Fruit fly (Drosophila melanogaster) whole organism, embryonic: ENCODE data around the gene CG44476.

Experiments
- Atf3 ChIP-seq: fragments of 200-800 bp; sonication (Bioruptor generic); optimal IDR thresholded peaks from 3 replicates; lab custom pipeline; 2016; ENCODE audit warnings: missing biosample characterization, missing genetic modification characterization
- Awh ChIP-seq: fragments of 200-800 bp; sonication (Bioruptor generic); IDR thresholded peaks from 2 replicates; pipeline ENCODE4, ENCODE4 v1.3.6; 2022; ENCODE audit warnings: missing biosample characterization, missing genetic modification characterization
- CG10366 ChIP-seq: fragments of 200-800 bp; sonication (Bioruptor generic); IDR thresholded peaks from 2 replicates; pipeline ENCODE4 v1.3.6; 2022; ENCODE audit warnings: missing biosample characterization, missing genetic modification characterization
- CG11723 ChIP-seq: fragments of 200-800 bp; sonication (Bioruptor generic); optimal IDR thresholded peaks from 2 replicates; lab custom pipeline; 2017; ENCODE audit warnings: missing biosample characterization, mild to moderate bottlenecking, missing genetic modification characterization
- CG12299 ChIP-seq: fragments of 200-800 bp; sonication (Bioruptor generic); optimal IDR thresholded peaks from 2 replicates; lab custom pipeline; 2018; ENCODE audit warnings: missing biosample characterization, mild to moderate bottlenecking, missing genetic modification characterization
- CG12942 ChIP-seq: fragments of 200-800 bp; sonication (Bioruptor generic); optimal IDR thresholded peaks from 3 replicates; lab custom pipeline; 2016; ENCODE audit warnings: missing biosample characterization, missing genetic modification characterization
- CG13624 ChIP-seq: fragments of 200-800 bp; sonication (Bioruptor generic); optimal IDR thresholded peaks from 2 replicates; lab custom pipeline; 2016; ENCODE audit warnings: missing biosample characterization, missing genetic modification characterization
- CG15269 ChIP-seq: fragments of 200-800 bp; sonication (Bioruptor generic); optimal IDR thresholded peaks from 2 replicates; lab custom pipeline; 2018; ENCODE audit warnings: missing biosample characterization, mild to moderate bottlenecking, missing genetic modification characterization, moderate library complexity
- CG15514 ChIP-seq: fragments of 200-800 bp; sonication (Bioruptor generic); optimal IDR thresholded peaks from 3 replicates; lab custom pipeline; 2017; ENCODE audit warnings: missing biosample characterization, missing genetic modification characterization, mild to moderate bottlenecking, moderate library complexity, missing genetic modification reagents
- CG17359 ChIP-seq: fragments of 200-800 bp; sonication (Bioruptor generic); optimal IDR thresholded peaks from 3 replicates; lab custom pipeline; 2018; ENCODE audit warnings: missing biosample characterization, mild to moderate bottlenecking, missing genetic modification characterization, moderate library complexity
- CG30403 ChIP-seq: fragments of 200-800 bp; sonication (Bioruptor generic); optimal IDR thresholded peaks from 3 replicates; lab custom pipeline; 2016; ENCODE audit warnings: missing biosample characterization, missing genetic modification characterization
- CG3281 ChIP-seq: fragments of 200-800 bp; sonication (Bioruptor generic); optimal IDR thresholded peaks from 3 replicates; lab custom pipeline; 2017; ENCODE audit warnings: missing biosample characterization, mild to moderate bottlenecking, missing genetic modification characterization
- CG4282 ChIP-seq: fragments of 200-800 bp; sonication (Bioruptor generic); optimal IDR thresholded peaks from 2 replicates; lab custom pipeline; 2016; ENCODE audit warnings: missing biosample characterization, missing genetic modification characterization
- CG4424 ChIP-seq: fragments of 200-800 bp; sonication (Bioruptor generic); optimal IDR thresholded peaks from 3 replicates; lab custom pipeline; 2016; ENCODE audit warnings: missing biosample characterization, missing genetic modification characterization
- CG5180 ChIP-seq: fragments of 200-800 bp; sonication (Bioruptor generic); optimal IDR thresholded peaks from 3 replicates; lab custom pipeline; 2017; ENCODE audit warnings: missing biosample characterization, missing genetic modification characterization, mild to moderate bottlenecking, moderate library complexity, missing genetic modification reagents
- CG7963 ChIP-seq: fragments of 200-800 bp; sonication (Bioruptor generic); IDR thresholded peaks from 3 replicates; pipeline ENCODE4 v1.3.6; 2022; ENCODE audit warnings: missing biosample characterization, missing genetic modification characterization; ENCODE audit not compliant: partially characterized antibody
- CG9817 ChIP-seq: fragments of 200-800 bp; sonication (Bioruptor generic); optimal IDR thresholded peaks from 2 replicates; lab custom pipeline; 2018; ENCODE audit warnings: missing biosample characterization, mild to moderate bottlenecking, missing genetic modification characterization, moderate library complexity
- CHES-1-like ChIP-seq: fragments of 200-800 bp; sonication (Bioruptor generic); optimal IDR thresholded peaks from 2 replicates; lab custom pipeline; 2016; ENCODE audit warnings: missing biosample characterization, missing genetic modification characterization
- CoRest ChIP-seq: fragments of 200-800 bp; sonication (Bioruptor generic); optimal IDR thresholded peaks from 3 replicates; lab custom pipeline; 2018; ENCODE audit warnings: missing biosample characterization, mild to moderate bottlenecking, missing genetic modification characterization, moderate library complexity
- Hmr ChIP-seq: fragments of 200-800 bp; sonication (Bioruptor generic); optimal IDR thresholded peaks from 3 replicates; lab custom pipeline; 2017; ENCODE audit warnings: mild to moderate bottlenecking, missing biosample characterization, missing genetic modification reagents, missing genetic modification characterization
- Hr51 ChIP-seq, 2 experiments: fragments of 200-800 bp; sonication (Bioruptor generic); optimal IDR thresholded peaks; 2 replicates in 1 of 2; 3 replicates in 1 of 2; lab custom pipeline; 2016 to 2018; ENCODE audit warnings: missing biosample characterization in 2 of 2, missing genetic modification characterization in 2 of 2, mild to moderate bottlenecking in 1 of 2, moderate library complexity in 1 of 2
- Mes4 ChIP-seq: fragments of 200-800 bp; sonication (Bioruptor generic); optimal IDR thresholded peaks from 2 replicates; lab custom pipeline; 2016; ENCODE audit warnings: missing biosample characterization, missing genetic modification characterization
- NFAT ChIP-seq: fragments of 200-800 bp; sonication (Bioruptor generic); IDR thresholded peaks from 2 replicates; pipeline ENCODE4 v1.3.6; 2022; ENCODE audit warnings: missing biosample characterization, missing genetic modification characterization
- Nf-YA ChIP-seq: fragments of 200-800 bp; sonication (Bioruptor generic); IDR thresholded peaks from 2 replicates; pipeline ENCODE4 v1.3.6; 2022; ENCODE audit warnings: missing biosample characterization, missing genetic modification characterization
- Oaz ChIP-seq: fragments of 200-800 bp; sonication (Bioruptor generic); IDR thresholded peaks from 2 replicates; pipeline ENCODE4 v1.3.6; 2022; ENCODE audit warnings: missing biosample characterization, missing genetic modification characterization
- Rfx ChIP-seq: fragments of 200-800 bp; sonication (Bioruptor generic); IDR thresholded peaks from 2 replicates; pipeline ENCODE4 v1.3.6; 2022; ENCODE audit warnings: missing biosample characterization, missing genetic modification characterization
- Side ChIP-seq: fragments of 200-800 bp; sonication (Bioruptor generic); optimal IDR thresholded peaks from 2 replicates; lab custom pipeline; 2016; ENCODE audit warnings: missing biosample characterization, missing genetic modification characterization
- Sox102F ChIP-seq: fragments of 200-800 bp; sonication (Bioruptor generic); optimal IDR thresholded peaks from 2 replicates; lab custom pipeline; 2018; ENCODE audit warnings: missing biosample characterization, mild to moderate bottlenecking, missing genetic modification characterization, moderate library complexity
- abd-A ChIP-seq: fragments of 200-800 bp; sonication (Bioruptor generic); optimal IDR thresholded peaks from 3 replicates; lab custom pipeline; 2019; ENCODE audit warnings: missing biosample characterization, mild to moderate bottlenecking, missing genetic modification characterization, moderate library complexity
- ap ChIP-seq: fragments of 200-800 bp; sonication (Bioruptor generic); IDR thresholded peaks from 2 replicates; pipeline ENCODE4 v1.3.6; 2022; ENCODE audit warnings: missing biosample characterization, missing genetic modification characterization
- ci ChIP-seq: fragments of 200-800 bp; sonication (Bioruptor generic); IDR thresholded peaks from 3 replicates; pipeline ENCODE4 v1.3.6; 2022; ENCODE audit warnings: missing biosample characterization, missing genetic modification characterization
- dati ChIP-seq: fragments of 200-800 bp; sonication (Bioruptor generic); IDR thresholded peaks from 2 replicates; pipeline ENCODE4 v1.3.6; 2022; ENCODE audit warnings: missing biosample characterization, missing genetic modification characterization
- fd102C ChIP-seq: fragments of 200-800 bp; sonication (Bioruptor generic); optimal IDR thresholded peaks from 2 replicates; lab custom pipeline; 2018; ENCODE audit warnings: missing biosample characterization, mild to moderate bottlenecking, missing genetic modification characterization, moderate library complexity
- ftz-f1 ChIP-seq: fragments of 200-800 bp; sonication (Bioruptor generic); optimal IDR thresholded peaks from 2 replicates; lab custom pipeline; 2016; ENCODE audit warnings: missing biosample characterization, missing genetic modification characterization
- gcm2 ChIP-seq: fragments of 200-800 bp; sonication (Bioruptor generic); optimal IDR thresholded peaks from 2 replicates; lab custom pipeline; 2016; ENCODE audit warnings: missing biosample characterization, missing genetic modification characterization
- gem ChIP-seq: fragments of 200-800 bp; sonication (Bioruptor generic); optimal IDR thresholded peaks from 2 replicates; lab custom pipeline; 2019; ENCODE audit warnings: missing biosample characterization, mild to moderate bottlenecking, missing genetic modification characterization, moderate library complexity
- grau ChIP-seq: fragments of 200-800 bp; optimal IDR thresholded peaks from 3 replicates; lab custom pipeline; 2019; ENCODE audit warnings: missing biosample characterization, mild to moderate bottlenecking, missing genetic modification characterization, moderate library complexity
- gro ChIP-seq: fragments of 200-800 bp; sonication (Bioruptor generic); optimal IDR thresholded peaks from 2 replicates; lab custom pipeline; 2016; ENCODE audit warnings: missing biosample characterization, missing genetic modification characterization
- lab ChIP-seq: fragments of 200-800 bp; sonication (Bioruptor generic); optimal IDR thresholded peaks from 3 replicates; lab custom pipeline; 2017; ENCODE audit warnings: missing biosample characterization, missing genetic modification characterization, mild to moderate bottlenecking, moderate library complexity, missing genetic modification reagents
- nom ChIP-seq: fragments of 200-800 bp; sonication (Bioruptor generic); optimal IDR thresholded peaks from 2 replicates; lab custom pipeline; 2017; ENCODE audit warnings: missing biosample characterization, missing genetic modification characterization, mild to moderate bottlenecking, moderate library complexity, missing genetic modification reagents
- pita ChIP-seq: fragments of 200-800 bp; sonication (Bioruptor generic); optimal IDR thresholded peaks from 2 replicates; lab custom pipeline; 2017; ENCODE audit warnings: missing biosample characterization, mild to moderate bottlenecking, missing genetic modification characterization
- prd ChIP-seq, 3 experiments: fragments of >200 bp in 2 of 3; fragments of 200-800 bp in 1 of 3; sonication (Bioruptor generic) in 1 of 3; optimal IDR thresholded peaks in 2 of 3; IDR thresholded peaks in 1 of 3; 2 replicates in 2 of 3; 3 replicates in 1 of 3; pipeline versions ENCODE4 v1.3.6 to Lab custom; 2017 to 2022; ENCODE audit warnings: missing biosample characterization in 1 of 3, missing genetic modification characterization in 1 of 3
- pros ChIP-seq: fragments of 200-800 bp; sonication (Bioruptor generic); optimal IDR thresholded peaks from 3 replicates; lab custom pipeline; 2019; ENCODE audit warnings: missing biosample characterization, mild to moderate bottlenecking, missing genetic modification characterization, moderate library complexity
- psq ChIP-seq: fragments of 200-800 bp; sonication (Bioruptor generic); optimal IDR thresholded peaks from 2 replicates; lab custom pipeline; 2017; ENCODE audit warnings: missing biosample characterization, missing genetic modification characterization
- pzg ChIP-seq: fragments of 200-800 bp; sonication (Bioruptor generic); optimal IDR thresholded peaks from 3 replicates; lab custom pipeline; 2018; ENCODE audit warnings: missing biosample characterization, mild to moderate bottlenecking, missing genetic modification characterization, moderate library complexity
- slbo ChIP-seq: fragments of 200-800 bp; sonication (Bioruptor generic); IDR thresholded peaks from 2 replicates; pipeline ENCODE4 v1.3.6; 2022; ENCODE audit warnings: missing biosample characterization, missing genetic modification characterization
- slou ChIP-seq: fragments of 200-800 bp; sonication (Bioruptor generic); optimal IDR thresholded peaks from 3 replicates; lab custom pipeline; 2016; ENCODE audit warnings: missing biosample characterization, missing genetic modification characterization
- sob ChIP-seq: fragments of 200-800 bp; sonication (Bioruptor generic); IDR thresholded peaks from 2 replicates; pipeline ENCODE4 v1.3.6; 2022; ENCODE audit warnings: missing biosample characterization, missing genetic modification characterization
- vnd ChIP-seq: fragments of 200-800 bp; sonication (Bioruptor generic); IDR thresholded peaks from 3 replicates; pipeline ENCODE4 v1.3.6; 2022; ENCODE audit warnings: missing biosample characterization, missing genetic modification characterization; ENCODE audit not compliant: partially characterized antibody
- yki ChIP-seq: fragments of >200 bp; optimal IDR thresholded peaks from 3 replicates; lab custom pipeline; 2018

Gene CG44476

dm6 chr2L:18119643-18120042 lies 6.7 kb upstream of the CG44476 start, which contains the start of gene CG5758 (continued):
- TF ChIP-seq Atf3 (GFP tag; lab: Kevin White, UChicago) = no peak
- TF ChIP-seq pita (GFP tag; lab: Kevin White, UChicago) = peak; percentile 19
- TF ChIP-seq Side (GFP tag; lab: Kevin White, UChicago) = no peak
- TF ChIP-seq abd-A = no peak
- TF ChIP-seq CG3281 (GFP tag; lab: Kevin White, UChicago) = peak; percentile 36
- TF ChIP-seq CG12942 (GFP tag; lab: Kevin White, UChicago) = no peak
- no peak for TF ChIP-seq vnd (GFP tag; lab: Robert Waterston, UW)
- no peak for TF ChIP-seq slou (GFP tag; lab: Kevin White, UChicago)
- no peak for TF ChIP-seq Awh (GFP tag; lab: Robert Waterston, UW)
- no peak for TF ChIP-seq yki (lab: Kevin White, UChicago)
- peak; percentile 38 for TF ChIP-seq gro (GFP tag; lab: Kevin White, UChicago)
- peak; percentile 51 for TF ChIP-seq CG15514
- TF ChIP-seq pzg = peak; percentile 8
- peak; percentile 40 for TF ChIP-seq slbo
- peak; percentile 44 for TF ChIP-seq CG15269
- no peak for TF ChIP-seq CHES-1-like
- no peak for TF ChIP-seq Mes4
- no peak for TF ChIP-seq Oaz (GFP tag; lab: Robert Waterston, UW)
- TF ChIP-seq Hr51 (GFP tag; optimal IDR thresholded peaks at IDR 0.05; lab: Kevin White, UChicago) = peak in 1 of 2 experiments; percentile 57
- peak; percentile 30 for TF ChIP-seq CG12299 (tag; lab: Kevin White, UChicago)
- no peak for TF ChIP-seq ap (GFP tag; lab: Robert Waterston, UW)
- peak; percentile 54 for TF ChIP-seq lab (GFP tag; lab: Kevin White, UChicago)
- TF ChIP-seq Hmr (GFP tag; lab: Kevin White, UChicago) = peak; percentile 59
- no peak for TF ChIP-seq CG7963 (GFP tag; lab: Robert Waterston, UW)
- TF ChIP-seq CG17359 (tag; lab: Kevin White, UChicago) = no peak
- TF ChIP-seq fd102C (GFP tag; lab: Kevin White, UChicago) = no peak
- no peak for TF ChIP-seq Nf-YA (GFP tag; lab: Robert Waterston, UW)
- peak; percentile 57 for TF ChIP-seq CG5180 (GFP tag; lab: Kevin White, UChicago)
- TF ChIP-seq NFAT (GFP tag; lab: Robert Waterston, UW) = 0 out of 2 replicates have a peak, but pooled peaks have one; percentile 10
- no peak for TF ChIP-seq pros
- no peak for TF ChIP-seq dati (GFP tag; lab: Robert Waterston, UW)
- peak; percentile 42 for TF ChIP-seq ftz-f1 (GFP tag; lab: Kevin White, UChicago)
- peak; percentile 11 for TF ChIP-seq CG4424
- no peak for TF ChIP-seq gcm2
- TF ChIP-seq CG30403 (GFP tag; lab: Kevin White, UChicago) = peak; percentile 36
- TF ChIP-seq grau (tag; lab: Kevin White, UChicago) = peak; percentile 26
- peak; percentile 16 for TF ChIP-seq CG9817 (tag; lab: Kevin White, UChicago)
- no peak for TF ChIP-seq nom (GFP tag; lab: Kevin White, UChicago)
- 0 out of 3 replicates have a peak, but pooled peaks have one; percentile 37 for TF ChIP-seq ci
- no peak for TF ChIP-seq CG11723
- no peak for TF ChIP-seq CG4282 (GFP tag; lab: Kevin White, UChicago)
- no peak for TF ChIP-seq CG10366 (GFP tag; lab: Robert Waterston, UW)
- peak; percentile 29 for TF ChIP-seq Sox102F (GFP tag; lab: Kevin White, UChicago)
- TF ChIP-seq sob (GFP tag; lab: Robert Waterston, UW) = peak; percentile 23; the same call in 1 of the 2 replicates
- peak; percentile 44 for TF ChIP-seq gem (tag; lab: Kevin White, UChicago)
- no peak for TF ChIP-seq prd (optimal IDR thresholded peaks at IDR 0.05; lab: Kevin White, UChicago)
- TF ChIP-seq prd (GFP tag; IDR thresholded peaks at IDR 0.05; lab: Robert Waterston, UW) = no peak
- TF ChIP-seq CG13624 (GFP tag; lab: Kevin White, UChicago) = peak; percentile 13
- TF ChIP-seq Rfx (GFP tag; lab: Robert Waterston, UW) = peak; percentile 28; the same call in 1 of the 2 replicates
- TF ChIP-seq psq (GFP tag; lab: Kevin White, UChicago) = no peak
- peak; percentile 27 for TF ChIP-seq CoRest (tag; lab: Kevin White, UChicago)
